Worm (Caenorhabditis elegans) whole organism, L2 larva: Measurements from ENCODE around the gene disl-2.

Experiments
- F13H6.1 ChIP-seq: sonication (generic microtip); optimal IDR thresholded peaks from 2 replicates; lab custom pipeline; 2016; ENCODE audit warnings: missing genetic modification characterization, missing compliant biosample characterization
- Y55F3AM.14 ChIP-seq: fragments of 200-800 bp; sonication (Bioruptor generic); optimal IDR thresholded peaks from 2 replicates; lab custom pipeline; 2018; ENCODE audit warnings: mild to moderate bottlenecking, missing genetic modification characterization, missing compliant biosample characterization
- ZK546.5 ChIP-seq: sonication (generic microtip); optimal IDR thresholded peaks from 2 replicates; lab custom pipeline; 2017; ENCODE audit warnings: missing biosample characterization, missing genetic modification characterization
- alr-1 ChIP-seq: fragments of 150-350 bp; optimal IDR thresholded peaks from 2 replicates; lab custom pipeline; 2014; ENCODE audit warnings: missing biosample characterization, missing genetic modification characterization
- blmp-1 ChIP-seq: sonication (generic microtip); optimal IDR thresholded peaks from 2 replicates; lab custom pipeline; 2017; ENCODE audit warnings: missing genetic modification characterization, mild to moderate bottlenecking, missing compliant biosample characterization, antibody characterized with exemption, moderate library complexity; ENCODE audit not compliant: insufficient read depth
- ceh-16 ChIP-seq: fragments of 150-350 bp; optimal IDR thresholded peaks from 2 replicates; lab custom pipeline; 2014; ENCODE audit warnings: missing biosample characterization, missing genetic modification characterization
- ceh-82 ChIP-seq: fragments of 150-350 bp; optimal IDR thresholded peaks from 2 replicates; lab custom pipeline; 2014; ENCODE audit warnings: missing biosample characterization, missing genetic modification characterization
- crh-2 ChIP-seq: sonication (generic microtip); optimal IDR thresholded peaks from 2 replicates; lab custom pipeline; 2017; ENCODE audit warnings: missing biosample characterization, missing genetic modification characterization
- dmd-4 ChIP-seq: sonication (generic microtip); optimal IDR thresholded peaks from 2 replicates; lab custom pipeline; 2017; ENCODE audit warnings: missing biosample characterization, missing genetic modification characterization
- egl-27 ChIP-seq: sonication (generic microtip); optimal IDR thresholded peaks from 3 replicates; lab custom pipeline; 2017; ENCODE audit warnings: missing biosample characterization, missing genetic modification reagents, missing genetic modification characterization
- elt-3 ChIP-seq: sonication (generic microtip); optimal IDR thresholded peaks from 2 replicates; lab custom pipeline; 2017; ENCODE audit warnings: missing biosample characterization, missing genetic modification characterization
- fos-1 ChIP-seq: fragments of 150-350 bp; optimal IDR thresholded peaks from 2 replicates; lab custom pipeline; 2014; ENCODE audit warnings: missing biosample characterization, missing genetic modification characterization
- lin-11 ChIP-seq: fragments of 150-350 bp; sonication (generic microtip); optimal IDR thresholded peaks from 2 replicates; lab custom pipeline; 2014; ENCODE audit warnings: missing biosample characterization, missing genetic modification characterization, inconsistent platforms, mixed read lengths
- lin-13 ChIP-seq: fragments of 150-350 bp; optimal IDR thresholded peaks from 2 replicates; lab custom pipeline; 2014; ENCODE audit warnings: missing biosample characterization, missing genetic modification reagents, missing genetic modification characterization
- lsy-2 ChIP-seq, 2 experiments: fragments of 150-350 bp in 1 of 2; sonication (generic microtip) in 1 of 2; optimal IDR thresholded peaks; 2 replicates each; lab custom pipeline; 2014 to 2017; ENCODE audit warnings: missing biosample characterization in 2 of 2, missing genetic modification characterization in 2 of 2
- mdl-1 ChIP-seq, 2 experiments: fragments of 150-350 bp in 1 of 2; sonication (generic microtip) in 1 of 2; optimal IDR thresholded peaks; 2 replicates each; lab custom pipeline; 2017; ENCODE audit warnings: missing biosample characterization in 2 of 2, missing genetic modification characterization in 2 of 2
- nhr-10 ChIP-seq: sonication (generic microtip); optimal IDR thresholded peaks from 2 replicates; lab custom pipeline; 2017; ENCODE audit warnings: missing biosample characterization, missing genetic modification characterization
- nhr-11 ChIP-seq: fragments of 150-350 bp; optimal IDR thresholded peaks from 2 replicates; lab custom pipeline; 2014; ENCODE audit warnings: missing biosample characterization, missing genetic modification characterization
- nhr-129 ChIP-seq: fragments of 150-350 bp; optimal IDR thresholded peaks from 2 replicates; lab custom pipeline; 2014; ENCODE audit warnings: missing biosample characterization, missing genetic modification characterization
- nhr-21 ChIP-seq: fragments of 150-350 bp; optimal IDR thresholded peaks from 2 replicates; lab custom pipeline; 2014; ENCODE audit warnings: missing biosample characterization, missing genetic modification characterization
- nhr-25 ChIP-seq: fragments of 150-350 bp; sonication (generic microtip); optimal IDR thresholded peaks from 3 replicates; lab custom pipeline; 2014; ENCODE audit warnings: missing biosample characterization, missing genetic modification characterization
- nhr-6 ChIP-seq: fragments of 150-350 bp; optimal IDR thresholded peaks from 2 replicates; lab custom pipeline; 2014; ENCODE audit warnings: missing biosample characterization, missing genetic modification characterization
- nhr-77 ChIP-seq: fragments of 150-350 bp; optimal IDR thresholded peaks from 2 replicates; lab custom pipeline; 2014; ENCODE audit warnings: missing biosample characterization, missing genetic modification characterization
- peb-1 ChIP-seq: fragments of 150-350 bp; optimal IDR thresholded peaks from 2 replicates; lab custom pipeline; 2014; ENCODE audit warnings: missing biosample characterization, missing genetic modification characterization
- sem-4 ChIP-seq: fragments of 150-350 bp; optimal IDR thresholded peaks from 2 replicates; lab custom pipeline; 2014; ENCODE audit warnings: missing biosample characterization, missing genetic modification reagents, missing genetic modification characterization
- skn-1 ChIP-seq: sonication (generic microtip); optimal IDR thresholded peaks from 2 replicates; lab custom pipeline; 2017; ENCODE audit warnings: missing biosample characterization, missing genetic modification characterization
- sma-3 ChIP-seq: sonication (generic microtip); optimal IDR thresholded peaks from 2 replicates; lab custom pipeline; 2016; ENCODE audit warnings: missing genetic modification reagents, missing genetic modification characterization, missing compliant biosample characterization
- sma-9 ChIP-seq, 2 experiments: fragments of 150-350 bp in 1 of 2; sonication (generic microtip) in 1 of 2; optimal IDR thresholded peaks; 2 replicates each; lab custom pipeline; 2014 to 2016; ENCODE audit warnings: missing genetic modification characterization in 2 of 2, mild to moderate bottlenecking in 1 of 2, missing biosample characterization in 1 of 2, missing compliant biosample characterization in 1 of 2, missing genetic modification reagents in 1 of 2, moderate library complexity in 1 of 2
- unc-39 ChIP-seq: fragments of 150-350 bp; optimal IDR thresholded peaks from 2 replicates; lab custom pipeline; 2014; ENCODE audit warnings: missing biosample characterization, missing genetic modification characterization
- unc-55 ChIP-seq: fragments of 150-350 bp; sonication (generic microtip); optimal IDR thresholded peaks from 3 replicates; lab custom pipeline; 2014; ENCODE audit warnings: missing biosample characterization, missing genetic modification reagents, missing genetic modification characterization
- ztf-11 ChIP-seq: sonication (generic microtip); optimal IDR thresholded peaks from 2 replicates; lab custom pipeline; 2017; ENCODE audit warnings: missing biosample characterization, missing genetic modification characterization

disl-2 gene

DNA sequence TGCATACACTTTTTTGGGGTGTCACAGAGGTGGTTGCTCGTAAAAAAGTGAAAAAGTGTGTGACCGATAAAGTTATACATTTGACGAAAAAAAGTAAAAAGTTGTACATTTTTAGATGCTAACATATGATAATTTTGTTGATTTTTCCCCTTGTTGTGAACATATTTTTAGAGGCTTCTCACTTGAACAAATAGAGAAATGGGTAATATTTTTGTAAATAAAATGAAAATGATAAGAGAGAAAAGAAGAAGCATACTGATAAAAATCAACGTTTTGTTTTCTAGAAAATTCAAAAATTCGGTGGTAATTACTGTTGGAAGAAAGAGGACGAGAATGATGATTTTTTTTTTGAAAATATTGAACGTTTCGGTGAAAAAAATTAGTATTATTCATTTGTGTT, 22.7 kb upstream of the disl-2 start:
- TF ChIP-seq nhr-6 (tag; lab: Kevin White, UChicago), result no peak
- no peak for TF ChIP-seq ZK546.5 (tag; lab: Kevin White, UChicago)
- no peak for TF ChIP-seq ztf-11 (tag; lab: Kevin White, UChicago)
- TF ChIP-seq nhr-25 (tag; lab: Kevin White, UChicago), result no peak
- no peak for TF ChIP-seq unc-55 (GFP tag; lab: Kevin White, UChicago)
- TF ChIP-seq mdl-1 (tag; optimal IDR thresholded peaks at IDR 0.05; lab: Kevin White, UChicago), result no peak
- peak; percentile 26 for TF ChIP-seq fos-1 (tag; lab: Kevin White, UChicago)

DNA sequence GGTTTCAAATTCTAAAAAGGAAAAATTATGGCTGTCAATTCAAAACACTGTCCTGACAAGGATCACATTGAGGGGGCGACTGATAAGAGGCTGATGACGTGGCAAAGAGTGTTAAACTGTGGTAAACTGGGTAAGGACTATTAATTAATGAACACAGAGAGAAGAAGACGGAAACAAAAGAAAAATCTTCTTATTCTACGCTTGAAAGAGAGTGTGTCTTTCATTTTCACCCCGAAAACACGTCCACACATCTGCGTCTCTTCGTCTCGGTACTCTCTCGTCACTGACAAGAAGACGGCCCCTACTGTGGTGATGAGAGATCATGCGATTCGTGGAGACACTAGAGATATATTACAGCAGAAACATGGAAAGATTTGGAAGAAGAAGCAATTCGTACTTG, 21.6 kb upstream of the disl-2 start:
- TF ChIP-seq unc-39 (tag; lab: Kevin White, UChicago) (no peak), unc-55 (GFP tag; lab: Kevin White, UChicago) (no peak), blmp-1 (tag; lab: Kevin White, UChicago) (peak; percentile 68), lin-11 (tag; lab: Kevin White, UChicago) (no peak), skn-1 (tag; lab: Kevin White, UChicago) (no peak), elt-3 (tag; lab: Kevin White, UChicago) (no peak), nhr-129 (tag; lab: Kevin White, UChicago) (peak; percentile 36), peb-1 (no peak), crh-2 (tag; lab: Kevin White, UChicago) (peak; percentile 97), sma-3 (GFP tag; lab: Kevin White, UChicago) (peak; percentile 35), sma-9 (GFP tag; optimal IDR thresholded peaks at IDR 0.05; lab: Kevin White, UChicago) (peak; percentile 56), sma-9 (tag; optimal IDR thresholded peaks at IDR 0.05; lab: Kevin White, UChicago) (no peak), nhr-25 (tag; lab: Kevin White, UChicago) (peak; percentile 7), nhr-21 (peak; percentile 46), F13H6.1 (tag; lab: Kevin White, UChicago) (peak; percentile 52), lsy-2 (tag; optimal IDR thresholded peaks at IDR 0.05; lab: Kevin White, UChicago) (peak in 1 of 2 experiments; percentile 49), nhr-77 (tag; lab: Kevin White, UChicago) (no peak), sem-4 (peak; percentile 71), fos-1 (tag; lab: Kevin White, UChicago) (peak; percentile 9), dmd-4 (tag; lab: Kevin White, UChicago) (no peak), ztf-11 (tag; lab: Kevin White, UChicago) (no peak)

DNA sequence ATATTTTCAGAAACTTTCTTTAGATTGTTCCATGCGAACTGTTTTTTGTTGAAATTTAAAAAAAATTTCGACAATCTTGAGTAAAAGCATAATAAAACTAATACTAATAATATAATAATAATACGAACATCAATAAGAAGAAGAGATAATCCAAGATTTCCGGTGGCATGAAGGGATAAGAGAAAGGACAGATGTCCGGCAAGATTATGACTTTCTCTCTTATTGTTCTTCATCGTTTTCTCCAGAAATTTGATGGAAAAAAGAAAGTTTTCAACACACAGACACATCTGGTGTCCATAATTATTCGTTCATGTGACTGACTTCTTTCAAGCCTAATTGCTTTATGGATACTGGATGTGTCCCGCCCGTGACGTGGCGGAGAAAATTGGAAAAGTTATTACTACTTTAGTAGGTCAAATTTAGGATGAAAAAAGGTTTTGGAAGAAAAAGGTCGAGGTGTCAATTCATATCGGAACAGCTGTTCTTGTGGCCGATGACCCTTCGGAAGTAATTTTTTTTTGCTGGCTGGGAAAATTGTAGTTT, 20.3 kb upstream of the disl-2 start:
- TF ChIP-seq crh-2 (tag; lab: Kevin White, UChicago) (no peak), blmp-1 (tag; lab: Kevin White, UChicago) (peak; percentile 34), lin-13 (GFP tag; lab: Kevin White, UChicago) (no peak), ztf-11 (tag; lab: Kevin White, UChicago) (no peak), nhr-11 (tag; lab: Kevin White, UChicago) (no peak), egl-27 (tag; lab: Kevin White, UChicago) (no peak), ceh-82 (tag; lab: Kevin White, UChicago) (no peak), lin-11 (tag; lab: Kevin White, UChicago) (no peak), nhr-77 (tag; lab: Kevin White, UChicago) (no peak)

DNA sequence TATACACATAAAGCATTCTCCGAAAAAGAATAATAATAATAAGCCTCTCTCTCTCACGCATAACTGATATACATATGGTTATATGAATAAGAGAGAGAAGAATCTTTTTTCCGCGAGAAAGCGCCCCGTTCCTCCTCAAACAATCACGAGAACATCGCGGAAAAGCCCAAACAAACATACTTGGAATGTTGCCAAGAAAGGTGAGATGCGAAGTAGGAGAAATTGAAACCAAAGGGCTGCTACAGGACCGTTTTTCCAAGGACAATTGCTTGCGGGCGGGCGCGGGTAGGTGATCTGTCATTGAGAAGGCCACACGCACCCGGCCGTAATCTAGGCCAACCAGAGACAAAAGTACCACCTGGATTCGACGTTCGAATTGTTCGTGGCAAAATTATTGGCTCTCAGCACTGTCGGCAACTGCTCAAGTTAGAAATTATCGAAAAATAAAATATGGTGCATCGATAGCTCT, 19.3 kb upstream of the disl-2 start, which contains the start of gene dnj-24:
dnj-24 (minus strand) TSS at position 419 of the 469 bp plus-strand sequence.
- no peak for TF ChIP-seq nhr-10 (tag; lab: Kevin White, UChicago)
- TF ChIP-seq alr-1 (tag; lab: Kevin White, UChicago), result no peak
- peak; percentile 1 for TF ChIP-seq ceh-16 (tag; lab: Kevin White, UChicago)
- peak; percentile 4 for TF ChIP-seq sma-3 (GFP tag; lab: Kevin White, UChicago)
- no peak for TF ChIP-seq Y55F3AM.14 (GFP tag; lab: Kevin White, UChicago)

DNA sequence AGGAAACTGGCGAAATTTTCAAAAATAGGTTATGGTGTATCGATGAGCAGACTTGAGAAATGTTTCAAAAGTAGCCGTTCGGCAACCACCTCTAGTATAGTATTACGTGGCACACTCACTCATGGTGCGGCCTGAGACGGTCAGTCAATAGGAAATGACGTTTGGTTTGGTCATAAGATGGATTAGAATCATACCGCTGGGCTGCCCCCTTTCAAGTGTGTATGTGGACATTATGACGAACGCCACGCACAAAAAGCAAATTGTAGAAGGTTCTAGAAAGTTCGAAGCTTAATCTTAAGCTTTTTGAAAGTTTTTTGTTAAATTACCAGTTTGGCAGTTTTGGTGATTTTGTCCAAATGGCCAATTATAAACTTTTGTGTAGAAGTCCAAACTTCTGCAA, 18.6 kb upstream of the disl-2 start:
- TF ChIP-seq ztf-11 (tag; lab: Kevin White, UChicago), result no peak
- TF ChIP-seq, all 48 proteins: peak for 0
